Fruit fly (Drosophila melanogaster): ENCODE measurements around the gene Prosalpha2.

Gene Prosalpha2

dm6 chr3R:12408160-12408559 is 23.0 kb upstream of the Prosalpha2 start, which contains the start of gene CG5196 (continued):
- peak; percentile 93 for TF ChIP-seq Dref (GFP tag; IDR thresholded peaks at IDR 0.05)
- peak; percentile 4 for TF ChIP-seq Max (GFP tag; optimal IDR thresholded peaks at IDR 0.05)
- TF ChIP-seq NfI (GFP tag; optimal IDR thresholded peaks at IDR 0.05) = peak; percentile 30
- no peak for TF ChIP-seq ap (GFP tag; IDR thresholded peaks at IDR 0.05)
- peak; percentile 94 for TF ChIP-seq stwl (tag; optimal IDR thresholded peaks at IDR 0.05)
- no peak for TF ChIP-seq sim (GFP tag; IDR thresholded peaks at IDR 0.05)
- no peak for TF ChIP-seq Hand (GFP tag; optimal IDR thresholded peaks at IDR 0.05)
- TF ChIP-seq nau (GFP tag; optimal IDR thresholded peaks at IDR 0.05) = no peak
- TF ChIP-seq CG14860 (GFP tag; IDR thresholded peaks at IDR 0.05; ENCODE audit: partially characterized antibody) = peak; percentile 27; the same call in 2 of the 3 replicates
- peak; percentile 23 for TF ChIP-seq CG2120 (GFP tag; optimal IDR thresholded peaks at IDR 0.05)
- TF ChIP-seq cas (GFP tag; IDR thresholded peaks at IDR 0.05) = no peak
- no peak for TF ChIP-seq tgo (GFP tag; IDR thresholded peaks at IDR 0.05)
- TF ChIP-seq lola (GFP tag; optimal IDR thresholded peaks at IDR 0.05) = no peak
- peak; percentile 51 for TF ChIP-seq sug (tag; optimal IDR thresholded peaks at IDR 0.05)
- TF ChIP-seq Elba2 (GFP tag; optimal IDR thresholded peaks at IDR 0.05) = no peak
- no peak for TF ChIP-seq CG8765 (GFP tag; IDR thresholded peaks at IDR 0.05)
- TF ChIP-seq CG4360 (GFP tag; IDR thresholded peaks at IDR 0.05) = no peak
- peak; percentile 89 for TF ChIP-seq zen (tag; optimal IDR thresholded peaks at IDR 0.05)
- TF ChIP-seq ftz-f1 (GFP tag; optimal IDR thresholded peaks at IDR 0.05) = no peak
- no peak for TF ChIP-seq emc (GFP tag; optimal IDR thresholded peaks at IDR 0.05)
- TF ChIP-seq hbn (GFP tag; IDR thresholded peaks at IDR 0.05; ENCODE audit: partially characterized antibody) = peak; percentile 17; the same call in 1 of the 2 replicates
- TF ChIP-seq CG14710 (tag; optimal IDR thresholded peaks at IDR 0.05) = peak; percentile 60
- peak; percentile 85 for TF ChIP-seq MESR4 (GFP tag; optimal IDR thresholded peaks at IDR 0.05)
- TF ChIP-seq CG31365 (tag; optimal IDR thresholded peaks at IDR 0.05) = no peak
- TF ChIP-seq CG4820 (GFP tag; optimal IDR thresholded peaks at IDR 0.05) = peak; percentile 17
- no peak for TF ChIP-seq ssp (GFP tag; IDR thresholded peaks at IDR 0.05)
- peak; percentile 76 for TF ChIP-seq trem (tag; optimal IDR thresholded peaks at IDR 0.05)
- TF ChIP-seq CHES-1-like (GFP tag; optimal IDR thresholded peaks at IDR 0.05) = peak; percentile 40
- TF ChIP-seq jumu (GFP tag; optimal IDR thresholded peaks at IDR 0.05) = peak; percentile 5
- TF ChIP-seq exex (tag; optimal IDR thresholded peaks at IDR 0.05) = peak; percentile 64
- TF ChIP-seq CG13894 (tag; optimal IDR thresholded peaks at IDR 0.05) = peak; percentile 51
- TF ChIP-seq CG6791 (GFP tag; IDR thresholded peaks at IDR 0.05; ENCODE audit: partially characterized antibody) = peak; percentile 79
- TF ChIP-seq CG34422 (GFP tag; IDR thresholded peaks at IDR 0.05) = peak; percentile 84; the same call in 2 of the 3 replicates
- peak; percentile 86 for TF ChIP-seq pzg (GFP tag; optimal IDR thresholded peaks at IDR 0.05)
- no peak for TF ChIP-seq NC2α (GFP tag; optimal IDR thresholded peaks at IDR 0.05)
- TF ChIP-seq sna (GFP tag; IDR thresholded peaks at IDR 0.05; ENCODE audit: partially characterized antibody) = peak; percentile 60
- TF ChIP-seq CG8924 (tag; optimal IDR thresholded peaks at IDR 0.05) = peak; percentile 17
- TF ChIP-seq crol (GFP tag; IDR thresholded peaks at IDR 0.05) = no peak
- TF ChIP-seq dmrt99B (tag; optimal IDR thresholded peaks at IDR 0.05) = no peak
- TF ChIP-seq NC2β (GFP tag; optimal IDR thresholded peaks at IDR 0.05) = no peak
- TF ChIP-seq CG16815 (GFP tag; optimal IDR thresholded peaks at IDR 0.05) = no peak
- no peak for TF ChIP-seq CG10274 (GFP tag; optimal IDR thresholded peaks at IDR 0.05)
- TF ChIP-seq HLH4C (GFP tag; IDR thresholded peaks at IDR 0.05; ENCODE audit: partially characterized antibody) = peak; percentile 70
- TF ChIP-seq crc (GFP tag; optimal IDR thresholded peaks at IDR 0.05) = no peak
- TF ChIP-seq chn (GFP tag; optimal IDR thresholded peaks at IDR 0.05) = no peak
- TF ChIP-seq fu2 (GFP tag; optimal IDR thresholded peaks at IDR 0.05) = no peak
- TF ChIP-seq CG17385 (GFP tag; optimal IDR thresholded peaks at IDR 0.05) = no peak
- TF ChIP-seq nerfin-2 (GFP tag; IDR thresholded peaks at IDR 0.05; ENCODE audit: partially characterized antibody) = peak; percentile 58; the same call in 1 of the 2 replicates
- no peak for TF ChIP-seq CG12236 (GFP tag; optimal IDR thresholded peaks at IDR 0.05)
- peak; percentile 62 for TF ChIP-seq CG10267 (tag; optimal IDR thresholded peaks at IDR 0.05)

All from whole organism, embryonic.